Fruit fly (Drosophila melanogaster): Measurements from ENCODE around the gene CG33271.

CG33271 gene

dm6 chr3L:11586794-11587462 lies 9.6 kb upstream of the CG33271 start (continued):
- no peak for TF ChIP-seq sim (GFP tag; IDR thresholded peaks at IDR 0.05)
- no peak for TF ChIP-seq Dbx (GFP tag; IDR thresholded peaks at IDR 0.05)
- TF ChIP-seq bab2 (GFP tag; optimal IDR thresholded peaks at IDR 0.05), result no peak
- TF ChIP-seq CG4854 (GFP tag; optimal IDR thresholded peaks at IDR 0.05), result no peak
- no peak for TF ChIP-seq croc (GFP tag; conservative IDR thresholded peaks at IDR 0.05)
- no peak for TF ChIP-seq CG9797 (GFP tag; optimal IDR thresholded peaks at IDR 0.05)
- TF ChIP-seq tna (GFP tag; IDR thresholded peaks at IDR 0.05; ENCODE audit: partially characterized antibody), result no peak
- no peak for TF ChIP-seq ab (GFP tag; optimal IDR thresholded peaks at IDR 0.05)
- TF ChIP-seq CG17186 (GFP tag; optimal IDR thresholded peaks at IDR 0.05), result no peak
- no peak for TF ChIP-seq Ets65A (GFP tag)
- no peak for TF ChIP-seq D19A (tag; optimal IDR thresholded peaks at IDR 0.05)
- no peak for TF ChIP-seq MTF-1 (GFP tag; optimal IDR thresholded peaks at IDR 0.05; ENCODE audit: borderline replicate concordance)
- TF ChIP-seq br (optimal IDR thresholded peaks at IDR 0.05), result no peak
- TF ChIP-seq CG8944 (GFP tag; optimal IDR thresholded peaks at IDR 0.05), result no peak
- TF ChIP-seq CG6272 (GFP tag; IDR thresholded peaks at IDR 0.05), result no peak
- TF ChIP-seq peb (GFP tag; IDR thresholded peaks at IDR 0.05), result peak; percentile 46; the same call in 1 of the 2 replicates
- no peak for TF ChIP-seq ara (GFP tag; IDR thresholded peaks at IDR 0.05)
- TF ChIP-seq Hr51 (GFP tag; optimal IDR thresholded peaks at IDR 0.05), result no peak
- TF ChIP-seq dmrt11E (tag; optimal IDR thresholded peaks at IDR 0.05), result no peak
- TF ChIP-seq h (optimal IDR thresholded peaks at IDR 0.05), result no peak
- TF ChIP-seq CG2120 (GFP tag; optimal IDR thresholded peaks at IDR 0.05), result no peak
- TF ChIP-seq CG2116 (GFP tag; optimal IDR thresholded peaks at IDR 0.05), result no peak
- TF ChIP-seq Hr3 (GFP tag; optimal IDR thresholded peaks at IDR 0.05), result no peak
- no peak for TF ChIP-seq Hmr (GFP tag; optimal IDR thresholded peaks at IDR 0.05)
- TF ChIP-seq CG2889 (GFP tag; IDR thresholded peaks at IDR 0.05), result no peak
- no peak for TF ChIP-seq CG11504 (tag; optimal IDR thresholded peaks at IDR 0.05)
- no peak for TF ChIP-seq Xrp1 (GFP tag; IDR thresholded peaks at IDR 0.05)
- no peak for TF ChIP-seq CG18262 (tag; optimal IDR thresholded peaks at IDR 0.05)
- no peak for TF ChIP-seq CG7963 (GFP tag; IDR thresholded peaks at IDR 0.05; ENCODE audit: partially characterized antibody)
- peak; percentile 36; the same call in 1 of the 3 replicates for TF ChIP-seq gce (GFP tag; IDR thresholded peaks at IDR 0.05)
- TF ChIP-seq cas (GFP tag; IDR thresholded peaks at IDR 0.05), result no peak
- TF ChIP-seq Elba2 (GFP tag; optimal IDR thresholded peaks at IDR 0.05), result no peak
- TF ChIP-seq sd (tag; optimal IDR thresholded peaks at IDR 0.05), result peak; percentile 5
- no peak for TF ChIP-seq knrl (GFP tag; IDR thresholded peaks at IDR 0.05; ENCODE audit: partially characterized antibody)
- TF ChIP-seq Fer3 (tag; optimal IDR thresholded peaks at IDR 0.05), result no peak
- no peak for TF ChIP-seq CG17568 (GFP tag; optimal IDR thresholded peaks at IDR 0.05)
- no peak for TF ChIP-seq CG16779 (GFP tag; IDR thresholded peaks at IDR 0.05)
- TF ChIP-seq gem (tag; optimal IDR thresholded peaks at IDR 0.05), result no peak
- no peak for TF ChIP-seq CG30403 (GFP tag; optimal IDR thresholded peaks at IDR 0.05)
- no peak for TF ChIP-seq Dp (GFP tag; optimal IDR thresholded peaks at IDR 0.05)
- no peak for TF ChIP-seq BEAF-32 (GFP tag; optimal IDR thresholded peaks at IDR 0.05)
- no peak for TF ChIP-seq zen2 (GFP tag; IDR thresholded peaks at IDR 0.05; ENCODE audit: partially characterized antibody)
- peak; percentile 63; the same call in 1 of the 3 replicates for TF ChIP-seq CG6791 (GFP tag; IDR thresholded peaks at IDR 0.05; ENCODE audit: partially characterized antibody)
- peak; percentile 44; the same call in 1 of the 2 replicates for TF ChIP-seq CG13287 (GFP tag; IDR thresholded peaks at IDR 0.05; ENCODE audit: partially characterized antibody)
- TF ChIP-seq Asciz (GFP tag; optimal IDR thresholded peaks at IDR 0.05), result no peak
- no peak; the same call in 1 of the 2 replicates for TF ChIP-seq Drgx (GFP tag; IDR thresholded peaks at IDR 0.05)
- no peak for TF ChIP-seq zfh2 (GFP tag; optimal IDR thresholded peaks at IDR 0.05)
- TF ChIP-seq CG8089 (GFP tag; optimal IDR thresholded peaks at IDR 0.05), result no peak
- peak; percentile 34; the same call in 1 of the 2 replicates for TF ChIP-seq CG8765 (GFP tag; IDR thresholded peaks at IDR 0.05)
- TF ChIP-seq esg (GFP tag; conservative IDR thresholded peaks at IDR 0.05), result no peak

Measured in whole organism, embryonic.